Worm (Caenorhabditis elegans) whole organism, midembryonic: ENCODE results near the gene dhhc-5.

Source experiments
- T22C8.4 ChIP-seq: fragments of 200-800 bp; sonication (Bioruptor generic); IDR thresholded peaks from 2 replicates; pipeline ENCODE4 v1.3.6; 2022; ENCODE audit warnings: missing genetic modification characterization, missing compliant biosample characterization
- cog-1 ChIP-seq: sonication (generic microtip); optimal IDR thresholded peaks from 2 replicates; lab custom pipeline; 2016; ENCODE audit warnings: missing genetic modification characterization, missing compliant biosample characterization
- flt-1 ChIP-seq: fragments of 200-800 bp; sonication (Bioruptor generic); IDR thresholded peaks from 2 replicates; pipeline ENCODE4 v1.3.6; 2022; ENCODE audit warnings: missing genetic modification characterization, missing compliant biosample characterization
- klf-2 ChIP-seq: fragments of 200-800 bp; sonication (Bioruptor generic); conservative IDR thresholded peaks from 2 replicates; pipeline ENCODE4 v1.3.6; 2022; ENCODE audit warnings: missing genetic modification reagents, missing genetic modification characterization, missing compliant biosample characterization
- med-1 ChIP-seq: sonication (generic microtip); optimal IDR thresholded peaks from 2 replicates; lab custom pipeline; 2017; ENCODE audit warnings: missing genetic modification characterization, mild to moderate bottlenecking, missing compliant biosample characterization, antibody characterized with exemption, missing genetic modification reagents; ENCODE audit not compliant: insufficient read depth
- ref-1 ChIP-seq: fragments of 200-800 bp; sonication (Bioruptor generic); conservative IDR thresholded peaks from 2 replicates; pipeline ENCODE4 v1.3.6; 2022; ENCODE audit warnings: missing genetic modification reagents, missing genetic modification characterization, missing compliant biosample characterization
- tab-1 ChIP-seq: fragments of 200-800 bp; sonication (Bioruptor generic); IDR thresholded peaks from 2 replicates; pipeline ENCODE4 v1.3.6; 2022; ENCODE audit warnings: missing genetic modification characterization, missing compliant biosample characterization
- ztf-23 ChIP-seq: fragments of 200-800 bp; sonication (Bioruptor generic); IDR thresholded peaks from 2 replicates; pipeline ENCODE4 v1.3.6; 2022; ENCODE audit warnings: missing genetic modification reagents, missing genetic modification characterization, missing compliant biosample characterization
- ztf-29 ChIP-seq: fragments of 200-800 bp; sonication (Bioruptor generic); IDR thresholded peaks from 2 replicates; pipeline ENCODE4 v1.3.6; 2022; ENCODE audit warnings: missing genetic modification reagents, missing genetic modification characterization, missing compliant biosample characterization

- TF ChIP-seq cog-1: no peak
- no peak for TF ChIP-seq med-1 (GFP tag; lab: Kevin White, UChicago)
- no peak for TF ChIP-seq flt-1
- no peak for TF ChIP-seq ztf-29 (GFP tag; lab: Robert Waterston, UW)
- no peak for TF ChIP-seq klf-2 (GFP tag; lab: Robert Waterston, UW)
- no peak for TF ChIP-seq ztf-23 (GFP tag; lab: Robert Waterston, UW)
- no peak for TF ChIP-seq tab-1
- no peak for TF ChIP-seq ref-1 (GFP tag; lab: Robert Waterston, UW)
- no peak for TF ChIP-seq T22C8.4
These were observed 45.8 kb downstream of the dhhc-5 start for ce11 chrIII:6803107-6803506.
